Worm (Caenorhabditis elegans) whole organism, L3 larva: ENCODE measurements around the gene T27D12.1.

Experiments used
- R02D3.7 ChIP-seq: fragments of 150-350 bp; optimal IDR thresholded peaks from 2 replicates; lab custom pipeline; 2014; ENCODE audit warnings: missing biosample characterization, missing genetic modification characterization
- ZK546.5 ChIP-seq: sonication (generic microtip); optimal IDR thresholded peaks from 2 replicates; lab custom pipeline; 2017; ENCODE audit warnings: missing biosample characterization, missing genetic modification characterization
- aly-2 ChIP-seq: fragments of 150-350 bp; optimal IDR thresholded peaks from 2 replicates; lab custom pipeline; 2014; ENCODE audit warnings: missing biosample characterization, missing genetic modification characterization
- ama-1 ChIP-seq: fragments of 150-350 bp; optimal IDR thresholded peaks from 2 replicates; lab custom pipeline; 2018
- ceh-16 ChIP-seq: sonication (generic microtip); optimal IDR thresholded peaks from 2 replicates; lab custom pipeline; 2017; ENCODE audit warnings: missing biosample characterization, missing genetic modification characterization
- ceh-28 ChIP-seq: fragments of 150-350 bp; optimal IDR thresholded peaks from 2 replicates; lab custom pipeline; 2014; ENCODE audit warnings: missing biosample characterization, missing genetic modification reagents, missing genetic modification characterization
- ceh-82 ChIP-seq: fragments of 150-350 bp; optimal IDR thresholded peaks from 2 replicates; lab custom pipeline; 2014; ENCODE audit warnings: missing biosample characterization, missing genetic modification characterization
- ceh-9 ChIP-seq: sonication (generic microtip); optimal IDR thresholded peaks from 2 replicates; lab custom pipeline; 2018; ENCODE audit warnings: missing biosample characterization, missing genetic modification characterization
- daf-12 ChIP-seq: fragments of 150-350 bp; optimal IDR thresholded peaks from 2 replicates; lab custom pipeline; 2014; ENCODE audit warnings: missing biosample characterization, missing genetic modification reagents, missing genetic modification characterization
- egl-27 ChIP-seq: sonication (generic microtip); optimal IDR thresholded peaks from 4 replicates; lab custom pipeline; 2017; ENCODE audit warnings: missing biosample characterization, missing genetic modification reagents, missing genetic modification characterization
- egl-5 ChIP-seq: fragments of 150-350 bp; optimal IDR thresholded peaks from 2 replicates; lab custom pipeline; 2017; ENCODE audit warnings: missing biosample characterization, missing genetic modification reagents, missing genetic modification characterization, inconsistent platforms
- elt-1 ChIP-seq: fragments of 150-350 bp; optimal IDR thresholded peaks from 2 replicates; lab custom pipeline; 2014; ENCODE audit warnings: missing biosample characterization, missing genetic modification characterization
- elt-2 ChIP-seq: sonication (generic microtip); optimal IDR thresholded peaks from 2 replicates; lab custom pipeline; 2016; ENCODE audit warnings: missing genetic modification reagents, mild to moderate bottlenecking, missing genetic modification characterization, missing compliant biosample characterization
- elt-3 ChIP-seq, 3 experiments: fragments of 150-350 bp in 1 of 3; sonication (generic microtip) in 2 of 3; optimal IDR thresholded peaks; 2 replicates in 2 of 3; 4 replicates in 1 of 3; lab custom pipeline; 2014 to 2017; ENCODE audit warnings: missing biosample characterization in 3 of 3, missing genetic modification characterization in 3 of 3
- eor-1 ChIP-seq, 2 experiments: fragments of 150-350 bp; optimal IDR thresholded peaks; 2 replicates each; lab custom pipeline; 2014 to 2018; ENCODE audit warnings: missing biosample characterization in 2 of 2, missing genetic modification characterization in 2 of 2
- fkh-10 ChIP-seq: sonication (generic microtip); optimal IDR thresholded peaks from 2 replicates; lab custom pipeline; 2017; ENCODE audit warnings: missing biosample characterization, missing genetic modification reagents, missing genetic modification characterization
- fkh-2 ChIP-seq: fragments of 150-350 bp; optimal IDR thresholded peaks from 2 replicates; lab custom pipeline; 2014; ENCODE audit warnings: missing biosample characterization, missing genetic modification reagents, missing genetic modification characterization
- fos-1 ChIP-seq: fragments of 150-350 bp; optimal IDR thresholded peaks from 2 replicates; lab custom pipeline; 2014; ENCODE audit warnings: missing biosample characterization, missing genetic modification characterization
- hmg-11 ChIP-seq: sonication (generic microtip); optimal IDR thresholded peaks from 2 replicates; lab custom pipeline; 2016; ENCODE audit warnings: missing genetic modification characterization, missing compliant biosample characterization
- jun-1 ChIP-seq: fragments of 150-350 bp; optimal IDR thresholded peaks from 2 replicates; lab custom pipeline; 2014; ENCODE audit warnings: missing biosample characterization, missing genetic modification reagents, missing genetic modification characterization
- lin-15B ChIP-seq: fragments of 150-350 bp; optimal IDR thresholded peaks from 2 replicates; lab custom pipeline; 2014; ENCODE audit warnings: missing biosample characterization, missing genetic modification characterization
- lin-39 ChIP-seq: fragments of 150-350 bp; optimal IDR thresholded peaks from 2 replicates; lab custom pipeline; 2018; ENCODE audit warnings: missing biosample characterization, missing genetic modification reagents, missing genetic modification characterization
- lsy-12 ChIP-seq: sonication (generic microtip); optimal IDR thresholded peaks from 2 replicates; lab custom pipeline; 2016; ENCODE audit warnings: mild to moderate bottlenecking, missing genetic modification characterization, missing compliant biosample characterization
- mdl-1 ChIP-seq: fragments of 150-350 bp; optimal IDR thresholded peaks from 2 replicates; lab custom pipeline; 2014; ENCODE audit warnings: missing biosample characterization, missing genetic modification characterization
- mml-1 ChIP-seq: fragments of 150-350 bp; sonication (generic microtip); optimal IDR thresholded peaks from 3 replicates; lab custom pipeline; 2014; ENCODE audit warnings: missing biosample characterization, missing genetic modification characterization
- nfya-1 ChIP-seq: sonication (generic microtip); optimal IDR thresholded peaks from 2 replicates; lab custom pipeline; 2017; ENCODE audit warnings: missing genetic modification characterization, mild to moderate bottlenecking, missing compliant biosample characterization, antibody characterized with exemption, moderate library complexity; ENCODE audit not compliant: insufficient read depth
- nhr-11 ChIP-seq: fragments of 150-350 bp; optimal IDR thresholded peaks from 2 replicates; lab custom pipeline; 2014; ENCODE audit warnings: missing biosample characterization, missing genetic modification characterization
- nhr-12 ChIP-seq: fragments of 150-350 bp; optimal IDR thresholded peaks from 2 replicates; lab custom pipeline; 2014; ENCODE audit warnings: missing biosample characterization, missing genetic modification characterization
- nhr-23 ChIP-seq: fragments of 150-350 bp; optimal IDR thresholded peaks from 2 replicates; lab custom pipeline; 2014; ENCODE audit warnings: missing biosample characterization, missing genetic modification reagents, missing genetic modification characterization
- nhr-237 ChIP-seq: fragments of 150-350 bp; optimal IDR thresholded peaks from 2 replicates; lab custom pipeline; 2014; ENCODE audit warnings: missing biosample characterization, missing genetic modification characterization
- nhr-25 ChIP-seq: sonication (generic microtip); optimal IDR thresholded peaks from 2 replicates; lab custom pipeline; 2017; ENCODE audit warnings: missing biosample characterization, missing genetic modification characterization
- nhr-28 ChIP-seq: fragments of 150-350 bp; optimal IDR thresholded peaks from 2 replicates; lab custom pipeline; 2014; ENCODE audit warnings: missing biosample characterization, missing genetic modification characterization
- nhr-43 ChIP-seq: sonication (generic microtip); optimal IDR thresholded peaks from 2 replicates; lab custom pipeline; 2016; ENCODE audit warnings: mild to moderate bottlenecking, missing genetic modification characterization, missing compliant biosample characterization; ENCODE audit not compliant: poor library complexity, severe bottlenecking
- nhr-67 ChIP-seq: fragments of 150-350 bp; optimal IDR thresholded peaks from 2 replicates; lab custom pipeline; 2014; ENCODE audit warnings: missing biosample characterization, missing genetic modification characterization
- nhr-76 ChIP-seq: fragments of 150-350 bp; sonication (generic microtip); optimal IDR thresholded peaks from 5 replicates; lab custom pipeline; 2014; ENCODE audit warnings: missing biosample characterization, missing genetic modification characterization
- nhr-77 ChIP-seq: fragments of 150-350 bp; optimal IDR thresholded peaks from 2 replicates; lab custom pipeline; 2014; ENCODE audit warnings: missing biosample characterization, missing genetic modification characterization
- pha-4 ChIP-seq: fragments of 150-350 bp; optimal IDR thresholded peaks from 2 replicates; lab custom pipeline; 2014; ENCODE audit warnings: missing biosample characterization, missing genetic modification reagents, missing genetic modification characterization
- pqm-1 ChIP-seq: fragments of 150-350 bp; optimal IDR thresholded peaks from 2 replicates; lab custom pipeline; 2017; ENCODE audit warnings: missing biosample characterization, missing genetic modification characterization, inconsistent platforms
- sea-2 ChIP-seq: fragments of 150-350 bp; sonication (generic microtip); optimal IDR thresholded peaks from 4 replicates; lab custom pipeline; 2014; ENCODE audit warnings: missing biosample characterization, missing genetic modification reagents, missing genetic modification characterization
- skn-1 ChIP-seq: fragments of 150-350 bp; optimal IDR thresholded peaks from 2 replicates; lab custom pipeline; 2014; ENCODE audit warnings: missing biosample characterization, missing genetic modification characterization
- snpc-4 ChIP-seq: fragments of 150-350 bp; optimal IDR thresholded peaks from 2 replicates; lab custom pipeline; 2014; ENCODE audit warnings: missing biosample characterization, missing genetic modification characterization
- tbx-2 ChIP-seq: sonication (generic microtip); optimal IDR thresholded peaks from 2 replicates; lab custom pipeline; 2016; ENCODE audit warnings: mild to moderate bottlenecking, missing genetic modification characterization, missing compliant biosample characterization
- unc-39 ChIP-seq: sonication (generic microtip); optimal IDR thresholded peaks from 4 replicates; lab custom pipeline; 2017; ENCODE audit warnings: missing biosample characterization, missing genetic modification characterization
- unc-62 ChIP-seq: fragments of 150-350 bp; sonication (generic microtip); optimal IDR thresholded peaks from 4 replicates; lab custom pipeline; 2014; ENCODE audit warnings: missing biosample characterization, missing genetic modification reagents, missing genetic modification characterization
- zag-1 ChIP-seq: fragments of 150-350 bp; optimal IDR thresholded peaks from 2 replicates; lab custom pipeline; 2014; ENCODE audit warnings: missing biosample characterization, missing genetic modification characterization
- ztf-11 ChIP-seq: fragments of 150-350 bp; optimal IDR thresholded peaks from 2 replicates; lab custom pipeline; 2014; ENCODE audit warnings: missing biosample characterization, missing genetic modification characterization
- ztf-4 ChIP-seq: fragments of 150-350 bp; optimal IDR thresholded peaks from 2 replicates; lab custom pipeline; 2014; ENCODE audit warnings: missing biosample characterization, missing genetic modification characterization

T27D12.1 gene

ce11 chrII:11874674-11875198 is 32.3 kb downstream of the T27D12.1 start, which contains the start of the genes npp-3 and top-2:
Gene npp-3 (minus strand): TSS chrII:11874788.
Gene top-2 (plus strand): TSS chrII:11875148.
- TF ChIP-seq ztf-4 (tag; lab: Kevin White, UChicago) (peak; percentile 41), jun-1 (tag; lab: Kevin White, UChicago) (peak; percentile 80), lin-15B (tag; lab: Kevin White, UChicago) (peak; percentile 96), ZK546.5 (tag; lab: Kevin White, UChicago) (peak; percentile 26), daf-12 (tag; lab: Kevin White, UChicago) (no peak), ceh-16 (tag; lab: Kevin White, UChicago) (no peak), elt-2 (peak; percentile 69), snpc-4 (peak; percentile 82), mml-1 (tag; lab: Kevin White, UChicago) (no peak), aly-2 (tag; lab: Kevin White, UChicago) (no peak), nhr-77 (peak; percentile 75), lin-39 (peak; percentile 97), ceh-28 (tag; lab: Kevin White, UChicago) (peak; percentile 85), nhr-23 (peak; percentile 96), lsy-12 (peak; percentile 89), zag-1 (tag; lab: Kevin White, UChicago) (no peak), nfya-1 (tag; lab: Kevin White, UChicago) (peak; percentile 99), fkh-10 (peak; percentile 91), nhr-12 (tag; lab: Kevin White, UChicago) (no peak), skn-1 (tag; lab: Kevin White, UChicago) (peak; percentile 93), nhr-43 (tag; lab: Kevin White, UChicago) (peak; percentile 84), ceh-82 (tag; lab: Kevin White, UChicago) (peak; percentile 77), nhr-67 (tag; lab: Kevin White, UChicago) (no peak), egl-5 (tag; lab: Kevin White, UChicago) (peak; percentile 92), pha-4 (peak; percentile 98), unc-39 (tag; lab: Kevin White, UChicago) (no peak), ama-1 (lab: Kevin White, UChicago) (peak; percentile 75), mdl-1 (no peak), unc-62 (GFP tag; lab: Kevin White, UChicago) (peak; percentile 62), R02D3.7 (tag; lab: Kevin White, UChicago) (peak; percentile 93), eor-1 (tag; optimal IDR thresholded peaks at IDR 0.05; lab: Kevin White, UChicago) (no peak), nhr-28 (tag; lab: Kevin White, UChicago) (no peak), tbx-2 (tag; lab: Kevin White, UChicago) (peak; percentile 75), ceh-9 (tag; lab: Kevin White, UChicago) (no peak), egl-27 (tag; lab: Kevin White, UChicago) (peak; percentile 34), sea-2 (no peak), elt-1 (tag; lab: Kevin White, UChicago) (peak; percentile 75), ztf-11 (tag; lab: Kevin White, UChicago) (no peak), elt-3 (tag; optimal IDR thresholded peaks at IDR 0.05; lab: Kevin White, UChicago) (no peak), nhr-25 (tag; lab: Kevin White, UChicago) (peak; percentile 97), pqm-1 (tag; lab: Kevin White, UChicago) (peak; percentile 57), fos-1 (tag; lab: Kevin White, UChicago) (no peak), nhr-76 (no peak), fkh-2 (tag; lab: Kevin White, UChicago) (no peak), nhr-11 (tag; lab: Kevin White, UChicago) (peak; percentile 97), nhr-237 (no peak), hmg-11 (tag; lab: Kevin White, UChicago) (peak; percentile 89)
- TF ChIP-seq, all 47 proteins: peak for 28
